Worm (Caenorhabditis elegans) whole organism, L4 larva: ENCODE measurements around the gene cpsf-3.

ENCODE experiments used
- ama-1 ChIP-seq: fragments of 150-350 bp; optimal IDR thresholded peaks from 2 replicates; lab custom pipeline; 2014; ENCODE audit warnings: inconsistent platforms, mixed read lengths
- ceh-28 ChIP-seq: fragments of 150-350 bp; optimal IDR thresholded peaks from 2 replicates; lab custom pipeline; 2014; ENCODE audit warnings: missing biosample characterization, missing genetic modification reagents, missing genetic modification characterization
- dmd-8 ChIP-seq: fragments of 200-800 bp; sonication (Bioruptor generic); IDR thresholded peaks from 2 replicates; pipeline ENCODE4 v1.3.6; 2022; ENCODE audit warnings: missing genetic modification characterization, missing compliant biosample characterization
- egl-43 ChIP-seq: fragments of 200-800 bp; sonication (Bioruptor generic); IDR thresholded peaks from 2 replicates; pipeline ENCODE4 v1.3.6; 2022; ENCODE audit warnings: missing genetic modification reagents, missing genetic modification characterization, missing compliant biosample characterization
- lin-38 ChIP-seq: fragments of 200-800 bp; sonication (Bioruptor generic); IDR thresholded peaks from 2 replicates; pipeline ENCODE4 v1.3.6; 2022; ENCODE audit warnings: missing genetic modification reagents, missing genetic modification characterization, missing compliant biosample characterization
- mdl-1 ChIP-seq, 2 experiments: fragments of 150-350 bp in 1 of 2; sonication (generic microtip) in 1 of 2; optimal IDR thresholded peaks; 2 replicates each; lab custom pipeline; 2014 to 2017; ENCODE audit warnings: missing biosample characterization in 2 of 2, missing genetic modification characterization in 2 of 2
- mep-1 ChIP-seq: fragments of 150-350 bp; sonication (generic microtip); optimal IDR thresholded peaks from 3 replicates; lab custom pipeline; 2014; ENCODE audit warnings: missing biosample characterization, missing genetic modification characterization
- nhr-6 ChIP-seq: fragments of 150-350 bp; optimal IDR thresholded peaks from 2 replicates; lab custom pipeline; 2014; ENCODE audit warnings: missing biosample characterization, missing genetic modification characterization
- pha-4 ChIP-seq, 2 experiments: fragments of 150-350 bp in 1 of 2; fragments of 200-800 bp in 1 of 2; sonication (Bioruptor generic) in 1 of 2; IDR thresholded peaks in 1 of 2; optimal IDR thresholded peaks in 1 of 2; 2 replicates each; pipeline versions ENCODE4 v1.3.6 to Lab custom; 2014 to 2022; ENCODE audit warnings: missing genetic modification characterization in 2 of 2, missing genetic modification reagents in 2 of 2, missing biosample characterization in 1 of 2, missing compliant biosample characterization in 1 of 2
- unc-39 ChIP-seq: sonication (generic microtip); optimal IDR thresholded peaks from 2 replicates; lab custom pipeline; 2017; ENCODE audit warnings: missing biosample characterization, missing genetic modification characterization
- unc-62 ChIP-seq, 3 experiments: fragments of 150-350 bp in 1 of 3; sonication (generic microtip); optimal IDR thresholded peaks in 2 of 3; peaks in 1 of 3; 1 replicate in 1 of 3; 2 replicates in 2 of 3; lab custom pipeline; 2014 to 2017; ENCODE audit warnings: missing biosample characterization in 3 of 3, missing genetic modification characterization in 3 of 3, missing genetic modification reagents in 3 of 3, missing genotype in 1 of 3
- ztf-7 ChIP-seq: fragments of 150-350 bp; optimal IDR thresholded peaks from 2 replicates; lab custom pipeline; 2014; ENCODE audit warnings: missing biosample characterization, missing genetic modification characterization

ce11 chrIV:13330547-13330946 is 47.9 kb upstream of the cpsf-3 start:
- TF ChIP-seq egl-43 (GFP tag; lab: Robert Waterston, UW) (no peak), unc-62 (GFP tag; optimal IDR thresholded peaks at IDR 0.05 in 1 of 2; lab: Kevin White, UChicago) (no peak), unc-62 (tag; optimal IDR thresholded peaks at IDR 0.05; lab: Kevin White, UChicago) (no peak), mdl-1 (tag; optimal IDR thresholded peaks at IDR 0.05; lab: Kevin White, UChicago) (no peak), unc-39 (tag; lab: Kevin White, UChicago) (no peak), ztf-7 (no peak), ama-1 (lab: Kevin White, UChicago) (no peak), nhr-6 (tag; lab: Kevin White, UChicago) (no peak), ceh-28 (tag; lab: Kevin White, UChicago) (no peak), pha-4 (GFP tag; IDR thresholded peaks at IDR 0.05; lab: Robert Waterston, UW) (no peak), pha-4 (tag; optimal IDR thresholded peaks at IDR 0.05; lab: Kevin White, UChicago) (no peak), lin-38 (GFP tag; lab: Robert Waterston, UW) (no peak), dmd-8 (no peak), mep-1 (tag; lab: Kevin White, UChicago) (no peak)
